Worm (Caenorhabditis elegans) whole organism, young adult: ENCODE measurements around the gene Y62F5A.9.
A peak's percentile ranks its signal among the peaks of the same experiment; 100 is the strongest.

Experiments used
- B0019.2 ChIP-seq: fragments of 200-800 bp; sonication (Bioruptor generic); conservative IDR thresholded peaks from 2 replicates; pipeline ENCODE4 v1.3.6; 2022; ENCODE audit warnings: missing genetic modification reagents, missing genetic modification characterization, missing compliant biosample characterization
- B0035.1 ChIP-seq: sonication (generic microtip); optimal IDR thresholded peaks from 2 replicates; lab custom pipeline; 2016; ENCODE audit warnings: missing genetic modification characterization, mild to moderate bottlenecking, missing compliant biosample characterization, missing genotype, missing genetic modification reagents
- B0336.3 ChIP-seq: fragments of 200-800 bp; sonication (Bioruptor generic); IDR thresholded peaks from 2 replicates; pipeline ENCODE4 v1.3.6; 2022; ENCODE audit warnings: missing genetic modification characterization, missing compliant biosample characterization
- D2030.7 ChIP-seq: fragments of 200-800 bp; sonication (Bioruptor generic); IDR thresholded peaks from 2 replicates; pipeline ENCODE4 v1.3.6; 2022; ENCODE audit warnings: missing genetic modification reagents, missing genetic modification characterization, missing compliant biosample characterization
- F39B2.1 ChIP-seq: fragments of 200-800 bp; sonication (Bioruptor generic); IDR thresholded peaks from 2 replicates; pipeline ENCODE4 v1.3.6; 2022; ENCODE audit warnings: missing genetic modification reagents, missing genetic modification characterization, missing compliant biosample characterization
- K11D2.4 ChIP-seq: fragments of 200-800 bp; sonication (Bioruptor generic); IDR thresholded peaks from 2 replicates; pipeline ENCODE4 v1.3.6; 2022; ENCODE audit warnings: missing genetic modification reagents, missing genetic modification characterization, missing compliant biosample characterization
- T07F8.4 ChIP-seq: sonication (generic microtip); optimal IDR thresholded peaks from 2 replicates; lab custom pipeline; 2016; ENCODE audit warnings: mild to moderate bottlenecking, missing genetic modification characterization, moderate library complexity, missing compliant biosample characterization
- T26A5.8 ChIP-seq: sonication (generic microtip); optimal IDR thresholded peaks from 2 replicates; lab custom pipeline; 2016; ENCODE audit warnings: missing genetic modification characterization, missing compliant biosample characterization
- Y53F4B.3 ChIP-seq: fragments of 200-800 bp; sonication (Bioruptor generic); IDR thresholded peaks from 2 replicates; pipeline ENCODE4 v1.3.6; 2022; ENCODE audit warnings: missing genetic modification reagents, missing genetic modification characterization, missing compliant biosample characterization
- Y79H2A.3 ChIP-seq: fragments of 200-800 bp; sonication (Bioruptor generic); conservative IDR thresholded peaks from 2 replicates; pipeline ENCODE4 v1.3.6; 2022; ENCODE audit warnings: missing genetic modification reagents, missing genetic modification characterization, missing compliant biosample characterization
- ZK185.1 ChIP-seq: sonication (generic microtip); optimal IDR thresholded peaks from 2 replicates; lab custom pipeline; 2016; ENCODE audit warnings: mild to moderate bottlenecking, missing genetic modification characterization, missing compliant biosample characterization; ENCODE audit not compliant: poor library complexity, severe bottlenecking
- ama-1 ChIP-seq, 3 experiments: fragments of 150-350 bp in 1 of 3; sonication (generic microtip) in 2 of 3; optimal IDR thresholded peaks; 2 replicates each; lab custom pipeline; 2014 to 2018; ENCODE audit warnings: missing biosample characterization in 2 of 3, missing genetic modification characterization in 2 of 3, missing genetic modification reagents in 2 of 3
- cebp-1 ChIP-seq, 2 experiments: fragments of 200-800 bp in 1 of 2; sonication (Bioruptor generic) in 1 of 2; sonication (generic microtip) in 1 of 2; IDR thresholded peaks in 1 of 2; optimal IDR thresholded peaks in 1 of 2; 2 replicates each; pipeline versions ENCODE4 v1.3.6 to Lab custom; 2017 to 2022; ENCODE audit warnings: missing compliant biosample characterization in 2 of 2, missing genetic modification characterization in 2 of 2, mild to moderate bottlenecking in 1 of 2, missing genetic modification reagents in 1 of 2, moderate library complexity in 1 of 2
- ceh-40 ChIP-seq: fragments of 200-800 bp; sonication (Bioruptor generic); IDR thresholded peaks from 2 replicates; pipeline ENCODE4 v1.3.6; 2022; ENCODE audit warnings: missing genetic modification characterization, missing compliant biosample characterization
- ceh-58 ChIP-seq: fragments of 200-800 bp; sonication (Bioruptor generic); IDR thresholded peaks from 2 replicates; pipeline ENCODE4 v1.3.6; 2022; ENCODE audit warnings: missing genetic modification characterization, missing compliant biosample characterization
- ceh-91 ChIP-seq: fragments of 200-800 bp; sonication (Bioruptor generic); IDR thresholded peaks from 2 replicates; pipeline ENCODE4 v1.3.6; 2022; ENCODE audit warnings: missing genetic modification reagents, missing genetic modification characterization, missing compliant biosample characterization
- dpff-1 ChIP-seq: sonication (generic microtip); optimal IDR thresholded peaks from 2 replicates; lab custom pipeline; 2017; ENCODE audit warnings: mild to moderate bottlenecking, missing genetic modification characterization, missing compliant biosample characterization
- dpl-1 ChIP-seq: fragments of 150-350 bp; optimal IDR thresholded peaks from 2 replicates; lab custom pipeline; 2014; ENCODE audit warnings: missing biosample characterization, missing genetic modification reagents, missing genetic modification characterization
- efl-1 ChIP-seq: fragments of 150-350 bp; optimal IDR thresholded peaks from 2 replicates; lab custom pipeline; 2014; ENCODE audit warnings: missing biosample characterization, missing genetic modification reagents, missing genetic modification characterization
- hlh-12 ChIP-seq: sonication (generic microtip); optimal IDR thresholded peaks from 2 replicates; lab custom pipeline; 2016; ENCODE audit warnings: missing genetic modification characterization, missing compliant biosample characterization
- hmg-1.2 ChIP-seq: fragments of 200-800 bp; sonication (Bioruptor generic); IDR thresholded peaks from 2 replicates; pipeline ENCODE4 v1.3.6; 2022; ENCODE audit warnings: missing genetic modification reagents, missing genetic modification characterization, missing compliant biosample characterization
- hrde-1 ChIP-seq: sonication (generic microtip); optimal IDR thresholded peaks from 2 replicates; lab custom pipeline; 2016; ENCODE audit warnings: missing genetic modification characterization, mild to moderate bottlenecking, missing compliant biosample characterization, moderate library complexity, missing genotype, missing genetic modification reagents, borderline replicate concordance
- let-526 ChIP-seq: fragments of 200-800 bp; sonication (Bioruptor generic); IDR thresholded peaks from 2 replicates; pipeline ENCODE4 v1.3.6; 2022; ENCODE audit warnings: missing genetic modification reagents, missing genetic modification characterization, missing compliant biosample characterization
- lin-40 ChIP-seq: sonication (generic microtip); optimal IDR thresholded peaks from 2 replicates; lab custom pipeline; 2016; ENCODE audit warnings: missing genetic modification characterization, mild to moderate bottlenecking, missing compliant biosample characterization, missing genotype, missing genetic modification reagents
- lin-54 ChIP-seq: fragments of 200-800 bp; sonication (Bioruptor generic); optimal IDR thresholded peaks from 2 replicates; lab custom pipeline; 2018; ENCODE audit warnings: mild to moderate bottlenecking, missing genetic modification characterization, missing compliant biosample characterization
- lir-1 ChIP-seq: fragments of 200-800 bp; sonication (Bioruptor generic); conservative IDR thresholded peaks from 2 replicates; pipeline ENCODE4 v1.3.6; 2022; ENCODE audit warnings: missing genetic modification reagents, missing genetic modification characterization, missing compliant biosample characterization
- lsl-1 ChIP-seq: fragments of 200-800 bp; sonication (Bioruptor generic); optimal IDR thresholded peaks from 2 replicates; lab custom pipeline; 2018; ENCODE audit warnings: mild to moderate bottlenecking, missing genetic modification characterization, moderate library complexity, missing compliant biosample characterization
- lsy-27 ChIP-seq: sonication (generic microtip); optimal IDR thresholded peaks from 2 replicates; lab custom pipeline; 2017; ENCODE audit warnings: missing genetic modification characterization, mild to moderate bottlenecking, missing compliant biosample characterization, antibody characterized with exemption, missing genotype, borderline replicate concordance; ENCODE audit not compliant: insufficient read depth
- mcd-1 ChIP-seq: fragments of 200-800 bp; sonication (Bioruptor generic); IDR thresholded peaks from 2 replicates; pipeline ENCODE4 v1.3.6; 2022; ENCODE audit warnings: missing genetic modification reagents, missing genetic modification characterization, missing compliant biosample characterization
- mxl-1 ChIP-seq: sonication (generic microtip); optimal IDR thresholded peaks from 2 replicates; lab custom pipeline; 2016; ENCODE audit warnings: missing genetic modification characterization, missing compliant biosample characterization
- nfyb-1 ChIP-seq: fragments of 200-800 bp; sonication (Bioruptor generic); IDR thresholded peaks from 2 replicates; pipeline ENCODE4 v1.3.6; 2022; ENCODE audit warnings: missing genetic modification reagents, missing genetic modification characterization, missing compliant biosample characterization
- nhr-120 ChIP-seq: fragments of 200-800 bp; sonication (Bioruptor generic); IDR thresholded peaks from 2 replicates; pipeline ENCODE4 v1.3.6; 2022; ENCODE audit warnings: missing genetic modification characterization, missing compliant biosample characterization
- nhr-27 ChIP-seq: fragments of 200-800 bp; sonication (Bioruptor generic); optimal IDR thresholded peaks from 2 replicates; lab custom pipeline; 2018; ENCODE audit warnings: mild to moderate bottlenecking, missing genetic modification characterization, moderate library complexity, missing compliant biosample characterization
- nhr-80 ChIP-seq: sonication (generic microtip); optimal IDR thresholded peaks from 2 replicates; lab custom pipeline; 2016; ENCODE audit warnings: missing genetic modification characterization, missing compliant biosample characterization
- nhr-90 ChIP-seq: sonication (generic microtip); optimal IDR thresholded peaks from 2 replicates; lab custom pipeline; 2016; ENCODE audit warnings: missing genotype, mild to moderate bottlenecking, missing genetic modification characterization, missing compliant biosample characterization
- snpc-1.1 ChIP-seq: sonication (generic microtip); optimal IDR thresholded peaks from 2 replicates; lab custom pipeline; 2017; ENCODE audit warnings: missing genetic modification characterization, mild to moderate bottlenecking, missing compliant biosample characterization, antibody characterized with exemption, moderate library complexity, missing genotype, missing genetic modification reagents; ENCODE audit not compliant: insufficient read depth
- snpc-1.3 ChIP-seq: sonication (generic microtip); optimal IDR thresholded peaks from 2 replicates; lab custom pipeline; 2017; ENCODE audit warnings: missing genetic modification characterization, mild to moderate bottlenecking, missing compliant biosample characterization, antibody characterized with exemption, moderate library complexity, missing genotype, missing genetic modification reagents; ENCODE audit not compliant: insufficient read depth
- tbx-9 ChIP-seq: sonication (generic microtip); optimal IDR thresholded peaks from 2 replicates; lab custom pipeline; 2016; ENCODE audit warnings: borderline replicate concordance, missing genetic modification characterization, inconsistent platforms, missing compliant biosample characterization
- tlf-1 ChIP-seq: fragments of 200-800 bp; sonication (Bioruptor generic); optimal IDR thresholded peaks from 2 replicates; lab custom pipeline; 2018; ENCODE audit warnings: mild to moderate bottlenecking, missing genetic modification characterization, missing compliant biosample characterization
- unc-130 ChIP-seq: sonication (generic microtip); optimal IDR thresholded peaks from 2 replicates; lab custom pipeline; 2016; ENCODE audit warnings: missing genetic modification reagents, missing genetic modification characterization, missing compliant biosample characterization
- ztf-22 ChIP-seq: fragments of 200-800 bp; sonication (Bioruptor generic); optimal IDR thresholded peaks from 2 replicates; lab custom pipeline; 2018; ENCODE audit warnings: mild to moderate bottlenecking, missing genetic modification characterization, moderate library complexity, missing compliant biosample characterization
- ztf-25 ChIP-seq: fragments of 200-800 bp; sonication (Bioruptor generic); IDR thresholded peaks from 2 replicates; pipeline ENCODE4 v1.3.6; 2022; ENCODE audit warnings: missing genetic modification reagents, missing genetic modification characterization, missing compliant biosample characterization
- ztf-6 ChIP-seq: fragments of 200-800 bp; sonication (Bioruptor generic); IDR thresholded peaks from 2 replicates; pipeline ENCODE4 v1.3.6; 2022; ENCODE audit warnings: missing genetic modification reagents, missing genetic modification characterization, missing compliant biosample characterization

Gene Y62F5A.9

DNA sequence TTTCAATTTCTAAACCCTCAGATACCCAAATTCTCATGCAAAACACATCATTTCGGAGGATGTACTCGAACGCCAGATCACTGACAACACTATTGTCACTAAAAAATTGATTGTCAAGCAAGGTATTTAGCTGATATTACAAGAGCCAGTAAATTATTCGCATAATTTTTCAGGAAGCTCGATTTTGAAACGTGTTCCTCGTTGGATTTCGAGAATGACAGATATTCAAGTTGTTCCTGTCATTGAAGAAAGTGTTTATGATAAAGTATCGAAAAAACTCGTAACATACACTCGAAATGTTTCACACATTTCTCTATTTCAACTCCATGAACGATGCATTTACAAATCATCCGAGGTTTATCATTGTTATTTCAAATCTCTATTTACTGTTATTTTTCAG, 42.8 kb downstream of the Y62F5A.9 start:
- no peak for TF ChIP-seq tbx-9 (tag; lab: Kevin White, UChicago)
- no peak for TF ChIP-seq mcd-1 (GFP tag; lab: Robert Waterston, UW)
- no peak for TF ChIP-seq mxl-1 (tag; lab: Kevin White, UChicago)
- no peak for TF ChIP-seq lsy-27 (tag; lab: Kevin White, UChicago)
- no peak for TF ChIP-seq T26A5.8 (tag; lab: Kevin White, UChicago)
- no peak for TF ChIP-seq efl-1 (GFP tag; lab: Kevin White, UChicago)
- TF ChIP-seq tlf-1 (GFP tag; lab: Kevin White, UChicago): no peak
- TF ChIP-seq snpc-1.1 (tag; lab: Kevin White, UChicago): no peak
- TF ChIP-seq D2030.7 (GFP tag; lab: Robert Waterston, UW): no peak
- TF ChIP-seq hlh-12 (tag; lab: Kevin White, UChicago): no peak
- no peak for TF ChIP-seq snpc-1.3

DNA sequence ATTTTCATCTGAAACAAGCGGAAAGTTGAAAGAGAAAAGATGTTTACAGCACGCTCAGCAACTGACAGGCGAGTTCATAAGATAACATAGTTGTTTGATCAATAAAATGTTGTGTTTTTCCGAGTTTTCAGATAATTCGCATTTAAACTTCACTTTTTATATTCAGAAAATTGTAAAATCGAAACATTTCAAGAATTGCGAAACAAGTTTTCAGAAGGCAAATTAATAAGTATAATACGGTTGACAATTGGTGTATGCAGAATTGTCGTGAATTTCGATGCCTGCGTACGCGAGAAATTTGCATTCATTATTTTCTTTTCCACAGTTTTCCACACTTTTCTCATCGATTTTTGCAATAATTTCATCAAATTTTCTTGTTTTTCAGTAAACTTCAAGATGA, 43.3 kb downstream of the Y62F5A.9 start, which contains the start of the genes ooc-3 and B0334.4:
Gene ooc-3 (minus strand): TSS at position 15 of the 400 bp plus-strand sequence.
Gene B0334.4 (plus strand): TSS at position 386 of the 400 bp plus-strand sequence.
- TF ChIP-seq B0035.1 (tag; lab: Kevin White, UChicago) (no peak), cebp-1 (GFP tag; IDR thresholded peaks at IDR 0.05; lab: Robert Waterston, UW) (peak; percentile 53; the same call in 1 of the 2 replicates), cebp-1 (tag; optimal IDR thresholded peaks at IDR 0.05; lab: Kevin White, UChicago) (peak; percentile 91), mcd-1 (GFP tag; lab: Robert Waterston, UW) (no peak)
- TF ChIP-seq, all 124 proteins: peak for 1

DNA sequence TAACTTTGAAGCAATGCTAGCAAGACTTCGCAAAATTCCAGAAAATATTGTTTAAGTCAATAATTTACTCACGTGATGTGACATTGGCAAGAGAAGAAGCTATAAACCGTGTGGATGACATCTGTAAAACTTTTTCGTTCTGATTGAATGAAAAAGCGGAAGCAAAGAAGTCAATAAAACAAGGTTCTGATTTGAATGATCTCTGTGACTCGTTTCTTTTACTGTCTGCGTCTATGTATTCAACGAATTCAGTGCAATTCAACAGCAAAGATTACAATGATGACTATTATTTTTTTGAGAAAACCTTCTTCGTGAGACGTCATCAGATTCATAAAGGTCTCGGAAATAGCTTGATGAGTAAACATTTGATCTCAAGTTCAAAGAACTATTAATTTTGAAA, 45.8 kb downstream of the Y62F5A.9 start, which contains the start of gene hacl-1:
Gene hacl-1 (minus strand): TSS at position 121 of the 400 bp plus-strand sequence.
- TF ChIP-seq hrde-1 (tag; lab: Kevin White, UChicago): no peak
- no peak for TF ChIP-seq ceh-40 (GFP tag; lab: Robert Waterston, UW)
- no peak for TF ChIP-seq Y53F4B.3 (GFP tag; lab: Robert Waterston, UW)
- TF ChIP-seq lsl-1: no peak
- peak; percentile 9 for TF ChIP-seq lin-40 (tag; lab: Kevin White, UChicago)
- TF ChIP-seq unc-130 (GFP tag; lab: Kevin White, UChicago): no peak
- no peak for TF ChIP-seq ztf-6 (GFP tag; lab: Robert Waterston, UW)
- TF ChIP-seq B0019.2 (GFP tag; lab: Robert Waterston, UW): no peak
- TF ChIP-seq nhr-27 (tag; lab: Kevin White, UChicago): no peak
- TF ChIP-seq T07F8.4 (tag; lab: Kevin White, UChicago): no peak
- no peak for TF ChIP-seq K11D2.4
- no peak for TF ChIP-seq ztf-22
- peak; percentile 21 for TF ChIP-seq nhr-80 (tag; lab: Kevin White, UChicago)
- TF ChIP-seq ZK185.1: no peak
- TF ChIP-seq nfyb-1 (GFP tag; lab: Robert Waterston, UW): 0 out of 2 replicates have a peak, but pooled peaks have one; percentile 15
- no peak for TF ChIP-seq dpl-1
- TF ChIP-seq lin-54 (GFP tag; lab: Kevin White, UChicago): peak; percentile 6
- TF ChIP-seq ceh-58 (GFP tag; lab: Robert Waterston, UW): no peak
- TF ChIP-seq, all 124 proteins: peak for 4

DNA sequence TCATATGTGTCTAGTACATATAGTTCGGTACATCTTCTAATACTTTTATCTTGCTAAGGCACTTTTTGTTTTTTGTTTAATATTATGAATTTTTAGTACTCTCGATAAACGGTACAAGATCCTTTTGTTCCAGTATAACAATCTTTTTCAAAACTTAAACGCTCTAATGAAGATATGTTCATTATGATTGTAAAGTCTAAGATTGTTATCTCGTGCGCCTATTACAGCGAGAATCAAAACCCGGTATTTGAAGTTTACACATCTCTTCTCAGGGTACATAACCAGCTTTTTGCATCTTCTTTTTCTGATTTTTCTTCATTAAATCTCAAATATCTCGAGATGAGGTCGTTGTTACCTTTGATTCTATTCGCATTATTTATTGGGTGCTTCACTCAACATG, 50.6 kb downstream of the Y62F5A.9 start, which contains the start of gene B0334.13:
Gene B0334.13 (plus strand): TSS at position 301 of the 400 bp plus-strand sequence.
- no peak for TF ChIP-seq dpff-1 (tag; lab: Kevin White, UChicago)
- TF ChIP-seq F39B2.1 (GFP tag; lab: Robert Waterston, UW): no peak
- no peak for TF ChIP-seq hmg-1.2 (GFP tag; lab: Robert Waterston, UW)
- TF ChIP-seq ztf-25 (GFP tag; lab: Robert Waterston, UW): no peak
- TF ChIP-seq Y79H2A.3: no peak
- TF ChIP-seq let-526 (GFP tag; lab: Robert Waterston, UW): no peak
- TF ChIP-seq nhr-90 (tag; lab: Kevin White, UChicago): no peak
- no peak for TF ChIP-seq tbx-9 (tag; lab: Kevin White, UChicago)
- no peak for TF ChIP-seq nhr-120 (GFP tag; lab: Robert Waterston, UW)
- no peak for TF ChIP-seq ceh-40 (GFP tag; lab: Robert Waterston, UW)
- no peak for TF ChIP-seq lir-1 (GFP tag; lab: Robert Waterston, UW)
- no peak for TF ChIP-seq ceh-91
- TF ChIP-seq ama-1 (optimal IDR thresholded peaks at IDR 0.05; lab: Kevin White, UChicago): no peak
- no peak for TF ChIP-seq ama-1 (GFP tag; optimal IDR thresholded peaks at IDR 0.05; lab: Kevin White, UChicago)
- no peak for TF ChIP-seq B0336.3 (GFP tag; lab: Robert Waterston, UW)
